Worm (Caenorhabditis elegans) whole organism, L3 larva: ENCODE results near the gene rnp-5.

ENCODE experiments used
- R02D3.7 ChIP-seq: fragments of 150-350 bp; optimal IDR thresholded peaks from 2 replicates; lab custom pipeline; 2014; ENCODE audit warnings: missing biosample characterization, missing genetic modification characterization
- ZK546.5 ChIP-seq: sonication (generic microtip); optimal IDR thresholded peaks from 2 replicates; lab custom pipeline; 2017; ENCODE audit warnings: missing biosample characterization, missing genetic modification characterization
- aly-2 ChIP-seq: fragments of 150-350 bp; optimal IDR thresholded peaks from 2 replicates; lab custom pipeline; 2014; ENCODE audit warnings: missing biosample characterization, missing genetic modification characterization
- ceh-16 ChIP-seq: sonication (generic microtip); optimal IDR thresholded peaks from 2 replicates; lab custom pipeline; 2017; ENCODE audit warnings: missing biosample characterization, missing genetic modification characterization
- ceh-82 ChIP-seq: fragments of 150-350 bp; optimal IDR thresholded peaks from 2 replicates; lab custom pipeline; 2014; ENCODE audit warnings: missing biosample characterization, missing genetic modification characterization
- ceh-9 ChIP-seq: sonication (generic microtip); optimal IDR thresholded peaks from 2 replicates; lab custom pipeline; 2018; ENCODE audit warnings: missing biosample characterization, missing genetic modification characterization
- egl-27 ChIP-seq: sonication (generic microtip); optimal IDR thresholded peaks from 4 replicates; lab custom pipeline; 2017; ENCODE audit warnings: missing biosample characterization, missing genetic modification reagents, missing genetic modification characterization
- egl-5 ChIP-seq: fragments of 150-350 bp; optimal IDR thresholded peaks from 2 replicates; lab custom pipeline; 2017; ENCODE audit warnings: missing biosample characterization, missing genetic modification reagents, missing genetic modification characterization, inconsistent platforms
- elt-1 ChIP-seq: fragments of 150-350 bp; optimal IDR thresholded peaks from 2 replicates; lab custom pipeline; 2014; ENCODE audit warnings: missing biosample characterization, missing genetic modification characterization
- elt-3 ChIP-seq, 3 experiments: fragments of 150-350 bp in 1 of 3; sonication (generic microtip) in 2 of 3; optimal IDR thresholded peaks; 2 replicates in 2 of 3; 4 replicates in 1 of 3; lab custom pipeline; 2014 to 2017; ENCODE audit warnings: missing biosample characterization in 3 of 3, missing genetic modification characterization in 3 of 3
- eor-1 ChIP-seq, 2 experiments: fragments of 150-350 bp; optimal IDR thresholded peaks; 2 replicates each; lab custom pipeline; 2014 to 2018; ENCODE audit warnings: missing biosample characterization in 2 of 2, missing genetic modification characterization in 2 of 2
- fos-1 ChIP-seq: fragments of 150-350 bp; optimal IDR thresholded peaks from 2 replicates; lab custom pipeline; 2014; ENCODE audit warnings: missing biosample characterization, missing genetic modification characterization
- hmg-11 ChIP-seq: sonication (generic microtip); optimal IDR thresholded peaks from 2 replicates; lab custom pipeline; 2016; ENCODE audit warnings: missing genetic modification characterization, missing compliant biosample characterization
- jun-1 ChIP-seq: fragments of 150-350 bp; optimal IDR thresholded peaks from 2 replicates; lab custom pipeline; 2014; ENCODE audit warnings: missing biosample characterization, missing genetic modification reagents, missing genetic modification characterization
- lin-15B ChIP-seq: fragments of 150-350 bp; optimal IDR thresholded peaks from 2 replicates; lab custom pipeline; 2014; ENCODE audit warnings: missing biosample characterization, missing genetic modification characterization
- lsy-12 ChIP-seq: sonication (generic microtip); optimal IDR thresholded peaks from 2 replicates; lab custom pipeline; 2016; ENCODE audit warnings: mild to moderate bottlenecking, missing genetic modification characterization, missing compliant biosample characterization
- mdl-1 ChIP-seq: fragments of 150-350 bp; optimal IDR thresholded peaks from 2 replicates; lab custom pipeline; 2014; ENCODE audit warnings: missing biosample characterization, missing genetic modification characterization
- nfya-1 ChIP-seq: sonication (generic microtip); optimal IDR thresholded peaks from 2 replicates; lab custom pipeline; 2017; ENCODE audit warnings: missing genetic modification characterization, mild to moderate bottlenecking, missing compliant biosample characterization, antibody characterized with exemption, moderate library complexity; ENCODE audit not compliant: insufficient read depth
- nhr-11 ChIP-seq: fragments of 150-350 bp; optimal IDR thresholded peaks from 2 replicates; lab custom pipeline; 2014; ENCODE audit warnings: missing biosample characterization, missing genetic modification characterization
- nhr-12 ChIP-seq: fragments of 150-350 bp; optimal IDR thresholded peaks from 2 replicates; lab custom pipeline; 2014; ENCODE audit warnings: missing biosample characterization, missing genetic modification characterization
- nhr-23 ChIP-seq: fragments of 150-350 bp; optimal IDR thresholded peaks from 2 replicates; lab custom pipeline; 2014; ENCODE audit warnings: missing biosample characterization, missing genetic modification reagents, missing genetic modification characterization
- nhr-237 ChIP-seq: fragments of 150-350 bp; optimal IDR thresholded peaks from 2 replicates; lab custom pipeline; 2014; ENCODE audit warnings: missing biosample characterization, missing genetic modification characterization
- nhr-25 ChIP-seq: sonication (generic microtip); optimal IDR thresholded peaks from 2 replicates; lab custom pipeline; 2017; ENCODE audit warnings: missing biosample characterization, missing genetic modification characterization
- nhr-28 ChIP-seq: fragments of 150-350 bp; optimal IDR thresholded peaks from 2 replicates; lab custom pipeline; 2014; ENCODE audit warnings: missing biosample characterization, missing genetic modification characterization
- nhr-67 ChIP-seq: fragments of 150-350 bp; optimal IDR thresholded peaks from 2 replicates; lab custom pipeline; 2014; ENCODE audit warnings: missing biosample characterization, missing genetic modification characterization
- nhr-76 ChIP-seq: fragments of 150-350 bp; sonication (generic microtip); optimal IDR thresholded peaks from 5 replicates; lab custom pipeline; 2014; ENCODE audit warnings: missing biosample characterization, missing genetic modification characterization
- pha-4 ChIP-seq: fragments of 150-350 bp; optimal IDR thresholded peaks from 2 replicates; lab custom pipeline; 2014; ENCODE audit warnings: missing biosample characterization, missing genetic modification reagents, missing genetic modification characterization
- sea-2 ChIP-seq: fragments of 150-350 bp; sonication (generic microtip); optimal IDR thresholded peaks from 4 replicates; lab custom pipeline; 2014; ENCODE audit warnings: missing biosample characterization, missing genetic modification reagents, missing genetic modification characterization
- skn-1 ChIP-seq: fragments of 150-350 bp; optimal IDR thresholded peaks from 2 replicates; lab custom pipeline; 2014; ENCODE audit warnings: missing biosample characterization, missing genetic modification characterization
- snpc-4 ChIP-seq: fragments of 150-350 bp; optimal IDR thresholded peaks from 2 replicates; lab custom pipeline; 2014; ENCODE audit warnings: missing biosample characterization, missing genetic modification characterization
- tbx-2 ChIP-seq: sonication (generic microtip); optimal IDR thresholded peaks from 2 replicates; lab custom pipeline; 2016; ENCODE audit warnings: mild to moderate bottlenecking, missing genetic modification characterization, missing compliant biosample characterization
- zag-1 ChIP-seq: fragments of 150-350 bp; optimal IDR thresholded peaks from 2 replicates; lab custom pipeline; 2014; ENCODE audit warnings: missing biosample characterization, missing genetic modification characterization
- ztf-11 ChIP-seq: fragments of 150-350 bp; optimal IDR thresholded peaks from 2 replicates; lab custom pipeline; 2014; ENCODE audit warnings: missing biosample characterization, missing genetic modification characterization
- ztf-4 ChIP-seq: fragments of 150-350 bp; optimal IDR thresholded peaks from 2 replicates; lab custom pipeline; 2014; ENCODE audit warnings: missing biosample characterization, missing genetic modification characterization

Gene rnp-5

ce11 chrIII:870555-870954 is 16.8 kb upstream of the rnp-5 start:
- TF ChIP-seq mdl-1 (tag; lab: Kevin White, UChicago) (no peak), pha-4 (no peak), elt-3 (tag; optimal IDR thresholded peaks at IDR 0.05; lab: Kevin White, UChicago) (no peak), egl-5 (tag; lab: Kevin White, UChicago) (no peak), ceh-9 (tag; lab: Kevin White, UChicago) (no peak), nhr-25 (tag; lab: Kevin White, UChicago) (no peak), egl-27 (tag; lab: Kevin White, UChicago) (no peak), sea-2 (GFP tag; lab: Kevin White, UChicago) (no peak)

- TF ChIP-seq ceh-82 (no peak), egl-5 (tag; lab: Kevin White, UChicago) (no peak), nhr-76 (no peak), aly-2 (tag; lab: Kevin White, UChicago) (no peak), tbx-2 (tag; lab: Kevin White, UChicago) (no peak), snpc-4 (no peak)
Observed at ce11 chrIII:869869-870268, 16.2 kb upstream of the rnp-5 start, which contains the start of gene T24C4.2. T24C4.2 (minus strand) TSS chrIII:869969.

ce11 chrIII:868866-869265 is 15.2 kb upstream of the rnp-5 start:
- no peak for TF ChIP-seq ztf-11 (tag; lab: Kevin White, UChicago)
- no peak for TF ChIP-seq fos-1 (tag; lab: Kevin White, UChicago)
- no peak for TF ChIP-seq nhr-23
- no peak for TF ChIP-seq nfya-1
- TF ChIP-seq ztf-4 (tag; lab: Kevin White, UChicago) = no peak
- no peak for TF ChIP-seq nhr-12 (tag; lab: Kevin White, UChicago)
- no peak for TF ChIP-seq ZK546.5 (tag; lab: Kevin White, UChicago)
- no peak for TF ChIP-seq hmg-11 (tag; lab: Kevin White, UChicago)
- no peak for TF ChIP-seq zag-1 (tag; lab: Kevin White, UChicago)
- no peak for TF ChIP-seq nhr-25 (tag; lab: Kevin White, UChicago)
- no peak for TF ChIP-seq ceh-16 (tag; lab: Kevin White, UChicago)

ce11 chrIII:861819-862356 is 8.2 kb upstream of the rnp-5 start, which contains the start of gene arx-4:
arx-4 (plus strand) TSS chrIII:862306.
- no peak for TF ChIP-seq ztf-4 (tag; lab: Kevin White, UChicago)
- TF ChIP-seq nhr-11 (tag; lab: Kevin White, UChicago) = no peak
- no peak for TF ChIP-seq nfya-1
- TF ChIP-seq nhr-237 (tag; lab: Kevin White, UChicago) = no peak
- no peak for TF ChIP-seq egl-5 (tag; lab: Kevin White, UChicago)
- no peak for TF ChIP-seq fos-1 (tag; lab: Kevin White, UChicago)
- peak; percentile 88 for TF ChIP-seq pha-4
- TF ChIP-seq eor-1 (tag; optimal IDR thresholded peaks at IDR 0.05; lab: Kevin White, UChicago) = no peak
- no peak for TF ChIP-seq ceh-9 (tag; lab: Kevin White, UChicago)
- no peak for TF ChIP-seq mdl-1 (tag; lab: Kevin White, UChicago)
- TF ChIP-seq R02D3.7 = no peak
- TF ChIP-seq skn-1 = no peak
- TF ChIP-seq elt-1 = no peak
- no peak for TF ChIP-seq aly-2 (tag; lab: Kevin White, UChicago)
- TF ChIP-seq hmg-11 (tag; lab: Kevin White, UChicago) = peak; percentile 10
- TF ChIP-seq, all 47 proteins: peak for 2

- TF ChIP-seq lin-15B (tag; lab: Kevin White, UChicago) (no peak), jun-1 (tag; lab: Kevin White, UChicago) (no peak), lsy-12 (tag; lab: Kevin White, UChicago) (no peak), fos-1 (tag; lab: Kevin White, UChicago) (no peak), snpc-4 (no peak), nfya-1 (no peak), sea-2 (GFP tag; lab: Kevin White, UChicago) (no peak), nhr-23 (no peak), nhr-28 (tag; lab: Kevin White, UChicago) (no peak), ztf-4 (tag; lab: Kevin White, UChicago) (no peak), nhr-67 (tag; lab: Kevin White, UChicago) (no peak)
Observed at ce11 chrIII:859898-860297, 6.2 kb upstream of the rnp-5 start, which contains the start of gene exos-4.2. exos-4.2 (plus strand) TSS chrIII:860198.
